Fruit fly (Drosophila melanogaster) S2 (cell line): ENCODE results near the gene CASK.

ENCODE experiments used
- CG8478 ChIP-seq: fragments of >200 bp; optimal IDR thresholded peaks from 2 replicates; lab custom pipeline; 2018
- CTCF ChIP-seq, 2 experiments: fragments of >200 bp; optimal IDR thresholded peaks; 2 replicates each; lab custom pipeline; 2018

- TF ChIP-seq CTCF (optimal IDR thresholded peaks at IDR 0.05; lab: Kevin White, UChicago): peak in 1 of 2 experiments; percentile 13
- TF ChIP-seq CG8478 (lab: Kevin White, UChicago): no peak
These were observed 2.0 kb upstream of the CASK start for dm6 chr3R:21824407-21825006.
